Worm (Caenorhabditis elegans) whole organism, L4/young adult: ENCODE measurements around the gene mltn-1.

Source experiments
- W03F9.2 ChIP-seq: fragments of 150-350 bp; optimal IDR thresholded peaks from 2 replicates; lab custom pipeline; 2014; ENCODE audit warnings: missing biosample characterization, missing genetic modification characterization
- dao-5 ChIP-seq: sonication (generic microtip); optimal IDR thresholded peaks from 2 replicates; lab custom pipeline; 2016; ENCODE audit warnings: missing genotype, missing genetic modification characterization, moderate library complexity, missing compliant biosample characterization

- TF ChIP-seq W03F9.2 (tag; lab: Kevin White, UChicago) (no peak), dao-5 (tag; lab: Kevin White, UChicago) (no peak)
These were observed 8.3 kb upstream of the mltn-1 start, which contains the start of gene spe-18 for ce11 chrII:13153299-13153698.
